Fruit fly (Drosophila melanogaster) ovary, adult (tissue): ENCODE data around the gene Lamtor1.

ENCODE experiments used
- CG17801 ChIP-seq: fragments of 200-800 bp; optimal IDR thresholded peaks from 2 replicates; lab custom pipeline; 2019; ENCODE audit warnings: missing biosample characterization, mild to moderate bottlenecking, missing genetic modification characterization, moderate library complexity; ENCODE audit not compliant: partially characterized antibody

Lamtor1 gene

dm6 chr3L:19991120-19991519 lies 37.7 kb downstream of the Lamtor1 start, which contains the start of gene fln:
fln (minus strand) TSS chr3L:19991220.
- TF ChIP-seq CG17801 = no peak

- TF ChIP-seq CG17801 = no peak
These were observed 39.9 kb downstream of the Lamtor1 start, which contains the start of gene Csas for dm6 chr3L:19988891-19989290. Csas (minus strand) TSS chr3L:19988991.

- no peak for TF ChIP-seq CG17801
These were observed 43.1 kb downstream of the Lamtor1 start, which contains the start of the genes hale and schuy for dm6 chr3L:19985768-19986167. hale (minus strand) TSS chr3L:19985868. schuy (plus strand) TSS chr3L:19986093.

dm6 chr3L:19981385-19981784 lies 47.4 kb downstream of the Lamtor1 start, which contains the start of gene CG17732:
CG17732 (plus strand) TSS chr3L:19981685.
- TF ChIP-seq CG17801 = no peak

dm6 chr3L:19979592-19979991 lies 49.2 kb downstream of the Lamtor1 start, which contains the start of gene CG14182:
CG14182 (minus strand) TSS chr3L:19979812.
- peak; percentile 2 for TF ChIP-seq CG17801

- no peak for TF ChIP-seq CG17801
These were observed 50.7 kb downstream of the Lamtor1 start for dm6 chr3L:19978088-19978487.
